Worm (Caenorhabditis elegans) whole organism, L1 larva: Measurements from ENCODE around the gene dnj-25.

Experiments used
- efl-1 ChIP-seq, 4 experiments: fragments of 150-350 bp; optimal IDR thresholded peaks in 3 of 4; peaks in 1 of 4; 1 replicate in 1 of 4; 2 replicates in 3 of 4; lab custom pipeline; 2014; ENCODE audit warnings: missing biosample characterization in 2 of 4, missing genetic modification characterization in 2 of 4, missing genetic modification reagents in 2 of 4
- lir-3 ChIP-seq: sonication (generic microtip); optimal IDR thresholded peaks from 2 replicates; lab custom pipeline; 2016; ENCODE audit warnings: mild to moderate bottlenecking, missing genetic modification characterization, moderate library complexity, missing compliant biosample characterization; ENCODE audit not compliant: poor library complexity
- mep-1 ChIP-seq: fragments of 150-350 bp; optimal IDR thresholded peaks from 2 replicates; lab custom pipeline; 2014; ENCODE audit warnings: missing biosample characterization, missing genetic modification characterization
- nhr-11 ChIP-seq: fragments of 150-350 bp; optimal IDR thresholded peaks from 2 replicates; lab custom pipeline; 2014; ENCODE audit warnings: missing biosample characterization, missing genetic modification characterization
- nhr-12 ChIP-seq: sonication (generic microtip); optimal IDR thresholded peaks from 2 replicates; lab custom pipeline; 2017; ENCODE audit warnings: missing biosample characterization, missing genetic modification characterization
- nhr-237 ChIP-seq: fragments of 150-350 bp; optimal IDR thresholded peaks from 2 replicates; lab custom pipeline; 2014; ENCODE audit warnings: missing biosample characterization, missing genetic modification characterization
- nhr-28 ChIP-seq: fragments of 150-350 bp; optimal IDR thresholded peaks from 2 replicates; lab custom pipeline; 2014; ENCODE audit warnings: missing biosample characterization, missing genetic modification characterization
- unc-130 ChIP-seq: fragments of 150-350 bp; optimal IDR thresholded peaks from 2 replicates; lab custom pipeline; 2017; ENCODE audit warnings: missing biosample characterization, missing genetic modification characterization, inconsistent platforms
- unc-62 ChIP-seq: fragments of 150-350 bp; optimal IDR thresholded peaks from 2 replicates; lab custom pipeline; 2014; ENCODE audit warnings: missing biosample characterization, missing genetic modification reagents, missing genetic modification characterization
- xbp-1 ChIP-seq: sonication (generic microtip); optimal IDR thresholded peaks from 2 replicates; lab custom pipeline; 2016; ENCODE audit warnings: missing genetic modification characterization, missing compliant biosample characterization

DNA sequence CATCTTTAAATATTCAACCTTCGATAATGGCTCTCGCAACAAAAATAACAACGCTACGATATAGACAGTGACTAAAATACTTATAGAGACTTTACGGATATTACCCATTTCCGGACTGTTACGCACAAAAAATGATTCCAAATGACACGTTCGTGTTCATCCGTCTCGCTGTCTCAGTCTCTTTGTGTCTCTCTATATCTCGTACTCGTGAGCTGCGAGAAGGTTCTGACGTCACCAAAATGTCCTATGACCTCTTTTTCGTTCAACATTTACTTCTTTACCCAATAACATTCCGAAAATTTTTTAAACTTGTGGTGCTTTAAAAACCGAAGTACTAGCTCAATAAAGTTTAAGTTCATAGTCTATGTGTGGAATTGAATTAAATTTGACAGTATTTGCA, 34.0 kb downstream of the dnj-25 start:
- TF ChIP-seq mep-1 (tag; lab: Kevin White, UChicago) = no peak
- TF ChIP-seq unc-62 (GFP tag; lab: Kevin White, UChicago) = no peak
- TF ChIP-seq xbp-1 = peak; percentile 6
- peak; percentile 18 to 31 for TF ChIP-seq efl-1 (optimal IDR thresholded peaks at IDR 0.05; lab: Kevin White, UChicago)
- no peak for TF ChIP-seq efl-1 (GFP tag; optimal IDR thresholded peaks at IDR 0.05 in 1 of 2; lab: Kevin White, UChicago)
- no peak for TF ChIP-seq nhr-11 (tag; lab: Kevin White, UChicago)
- TF ChIP-seq nhr-12 (tag; lab: Kevin White, UChicago) = no peak
- peak; percentile 10 for TF ChIP-seq unc-130
- peak; percentile 43 for TF ChIP-seq lir-3 (tag; lab: Kevin White, UChicago)
- no peak for TF ChIP-seq nhr-28 (tag; lab: Kevin White, UChicago)
- TF ChIP-seq nhr-237 (tag; lab: Kevin White, UChicago) = no peak
